Fruit fly (Drosophila melanogaster) whole organism, embryonic: ENCODE data around the gene CG31495.
A peak's percentile ranks its signal among the peaks of the same experiment; 100 is the strongest.

Source experiments
- Ada2b ChIP-seq: fragments of 200-800 bp; sonication (Bioruptor generic); IDR thresholded peaks from 2 replicates; pipeline ENCODE4 v1.3.6; 2022; ENCODE audit warnings: missing biosample characterization, missing genetic modification characterization
- CG14860 ChIP-seq: fragments of 200-800 bp; sonication (Bioruptor generic); IDR thresholded peaks from 3 replicates; pipeline ENCODE4 v1.3.6; 2022; ENCODE audit warnings: missing biosample characterization, missing genetic modification characterization; ENCODE audit not compliant: partially characterized antibody
- CG15479 ChIP-seq: fragments of 200-800 bp; sonication (Bioruptor generic); optimal IDR thresholded peaks from 3 replicates; lab custom pipeline; 2019; ENCODE audit warnings: missing biosample characterization, mild to moderate bottlenecking, missing genetic modification characterization, moderate library complexity
- Kr ChIP-seq: fragments of 200-800 bp; sonication (Bioruptor generic); optimal IDR thresholded peaks from 2 replicates; lab custom pipeline; 2017; ENCODE audit warnings: missing biosample characterization, mild to moderate bottlenecking, missing genetic modification characterization
- MESR4 ChIP-seq: fragments of 200-800 bp; sonication (Bioruptor generic); optimal IDR thresholded peaks from 2 replicates; lab custom pipeline; 2018; ENCODE audit warnings: missing biosample characterization, mild to moderate bottlenecking, missing genetic modification characterization, moderate library complexity
- PHDP ChIP-seq: fragments of 200-800 bp; sonication (Bioruptor generic); optimal IDR thresholded peaks from 3 replicates; lab custom pipeline; 2018; ENCODE audit warnings: missing biosample characterization, mild to moderate bottlenecking, missing genetic modification characterization, moderate library complexity
- Sry-β ChIP-seq: fragments of 200-800 bp; sonication (Bioruptor generic); optimal IDR thresholded peaks from 2 replicates; lab custom pipeline; 2018; ENCODE audit warnings: missing biosample characterization, mild to moderate bottlenecking, missing genetic modification characterization, moderate library complexity
- cad ChIP-seq: fragments of >200 bp; optimal IDR thresholded peaks from 2 replicates; lab custom pipeline; 2017; ENCODE audit warnings: missing biosample characterization, missing genetic modification characterization
- prd ChIP-seq, 3 experiments: fragments of >200 bp in 2 of 3; fragments of 200-800 bp in 1 of 3; sonication (Bioruptor generic) in 1 of 3; optimal IDR thresholded peaks in 2 of 3; IDR thresholded peaks in 1 of 3; 2 replicates in 2 of 3; 3 replicates in 1 of 3; pipeline versions ENCODE4 v1.3.6 to Lab custom; 2017 to 2022; ENCODE audit warnings: missing biosample characterization in 1 of 3, missing genetic modification characterization in 1 of 3
- tll ChIP-seq, 2 experiments: fragments of 200-800 bp in 1 of 2; fragments of >200 bp in 1 of 2; sonication (Bioruptor generic) in 1 of 2; optimal IDR thresholded peaks; 2 replicates each; lab custom pipeline; 2017 to 2019; ENCODE audit warnings: missing biosample characterization in 2 of 2, missing genetic modification characterization in 2 of 2, mild to moderate bottlenecking in 1 of 2, moderate library complexity in 1 of 2
- twi ChIP-seq: fragments of 200-800 bp; optimal IDR thresholded peaks from 2 replicates; lab custom pipeline; 2019; ENCODE audit warnings: missing biosample characterization, mild to moderate bottlenecking, missing genetic modification characterization, moderate library complexity
- zen ChIP-seq: fragments of 200-800 bp; sonication (Bioruptor generic); optimal IDR thresholded peaks from 3 replicates; lab custom pipeline; 2018; ENCODE audit warnings: missing biosample characterization, mild to moderate bottlenecking, missing genetic modification characterization, moderate library complexity

CG31495 gene

DNA sequence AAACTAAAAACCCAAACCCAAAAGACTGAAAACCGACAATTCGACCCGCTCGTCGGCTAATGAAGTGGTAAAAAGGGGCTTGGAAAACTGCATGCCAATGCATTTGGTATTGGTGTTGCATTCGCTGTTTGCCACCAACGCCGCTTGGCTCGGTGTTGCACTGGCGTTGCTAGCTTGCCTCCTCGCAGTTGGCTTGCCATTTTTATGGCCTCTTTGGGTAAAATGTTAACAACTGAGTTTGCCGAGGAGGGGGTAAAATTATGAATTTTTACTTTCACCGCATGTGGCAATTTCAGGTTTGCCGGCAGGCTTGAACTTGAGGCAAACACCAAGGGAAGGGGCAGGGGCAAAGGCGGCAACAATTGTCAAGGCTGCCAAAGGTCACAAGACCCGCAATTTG is 51.1 kb downstream of the CG31495 start:
- no peak for TF ChIP-seq MESR4 (GFP tag; lab: Kevin White, UChicago)
- TF ChIP-seq prd (optimal IDR thresholded peaks at IDR 0.05; lab: Kevin White, UChicago) = no peak
- 0 out of 3 replicates have a peak, but pooled peaks have one; percentile 27 for TF ChIP-seq prd (GFP tag; IDR thresholded peaks at IDR 0.05; lab: Robert Waterston, UW)
- TF ChIP-seq Ada2b (GFP tag; lab: Robert Waterston, UW) = no peak
- TF ChIP-seq Kr (GFP tag; lab: Kevin White, UChicago) = peak; percentile 14
- TF ChIP-seq zen (tag; lab: Kevin White, UChicago) = peak; percentile 68
- TF ChIP-seq Sry-β (GFP tag; lab: Kevin White, UChicago) = no peak
- TF ChIP-seq PHDP (tag; lab: Kevin White, UChicago) = no peak
- no peak for TF ChIP-seq CG14860 (GFP tag; lab: Robert Waterston, UW)
- TF ChIP-seq cad (GFP tag; lab: Kevin White, UChicago) = peak; percentile 84
- TF ChIP-seq twi = peak; percentile 19
- TF ChIP-seq CG15479 (GFP tag; lab: Kevin White, UChicago) = peak; percentile 71
- peak in 1 of 2 experiments; percentile 35 for TF ChIP-seq tll (GFP tag; optimal IDR thresholded peaks at IDR 0.05; lab: Kevin White, UChicago)
- TF ChIP-seq, all 482 proteins: peak for 7
